Fruit fly (Drosophila melanogaster) whole organism, embryonic: ENCODE data around the gene stol.
A peak's percentile ranks its signal among the peaks of the same experiment; 100 is the strongest.

ENCODE experiments used
- Antp ChIP-seq: fragments of 200-800 bp; sonication (Bioruptor generic); optimal IDR thresholded peaks from 3 replicates; lab custom pipeline; 2016; ENCODE audit warnings: missing biosample characterization, missing genetic modification characterization
- C15 ChIP-seq: fragments of 200-800 bp; sonication (Bioruptor generic); IDR thresholded peaks from 3 replicates; pipeline ENCODE4 v1.3.6; 2022; ENCODE audit warnings: missing biosample characterization, missing genetic modification characterization
- CG11398 ChIP-seq: fragments of 200-800 bp; sonication (Bioruptor generic); optimal IDR thresholded peaks from 2 replicates; lab custom pipeline; 2016; ENCODE audit warnings: missing biosample characterization, missing genetic modification characterization
- CG12236 ChIP-seq: fragments of 200-800 bp; sonication (Bioruptor generic); optimal IDR thresholded peaks from 2 replicates; lab custom pipeline; 2016; ENCODE audit warnings: missing biosample characterization, missing genetic modification characterization
- CG12659 ChIP-seq: fragments of 200-800 bp; sonication (Bioruptor generic); optimal IDR thresholded peaks from 3 replicates; lab custom pipeline; 2017; ENCODE audit warnings: mild to moderate bottlenecking, missing biosample characterization, missing genetic modification reagents, missing genetic modification characterization
- CG13775 ChIP-seq: fragments of 200-800 bp; sonication (Bioruptor generic); optimal IDR thresholded peaks from 3 replicates; lab custom pipeline; 2017; ENCODE audit warnings: missing biosample characterization, mild to moderate bottlenecking, missing genetic modification characterization
- CG1529 ChIP-seq: fragments of 200-800 bp; sonication (Bioruptor generic); optimal IDR thresholded peaks from 3 replicates; lab custom pipeline; 2018; ENCODE audit warnings: missing biosample characterization, missing genetic modification characterization
- CG16813 ChIP-seq: fragments of 200-800 bp; sonication (Bioruptor generic); IDR thresholded peaks from 3 replicates; pipeline ENCODE4 v1.3.6; 2022; ENCODE audit warnings: missing biosample characterization, missing genetic modification characterization; ENCODE audit not compliant: partially characterized antibody
- CG17385 ChIP-seq: fragments of 200-800 bp; sonication (Bioruptor generic); optimal IDR thresholded peaks from 3 replicates; lab custom pipeline; 2018; ENCODE audit warnings: missing biosample characterization, mild to moderate bottlenecking, missing genetic modification characterization
- CG18262 ChIP-seq: fragments of 200-800 bp; optimal IDR thresholded peaks from 3 replicates; lab custom pipeline; 2019; ENCODE audit warnings: missing biosample characterization, mild to moderate bottlenecking, missing genetic modification characterization, moderate library complexity
- CG3065 ChIP-seq: fragments of 200-800 bp; sonication (Bioruptor generic); optimal IDR thresholded peaks from 2 replicates; lab custom pipeline; 2016; ENCODE audit warnings: missing biosample characterization, missing genetic modification characterization
- CG32532 ChIP-seq: fragments of 200-800 bp; sonication (Bioruptor generic); IDR thresholded peaks from 2 replicates; pipeline ENCODE4 v1.3.6; 2022; ENCODE audit warnings: missing biosample characterization, missing genetic modification characterization
- CG32767 ChIP-seq: fragments of 200-800 bp; sonication (Bioruptor generic); IDR thresholded peaks from 2 replicates; pipeline ENCODE4 v1.3.6; 2022; ENCODE audit warnings: missing biosample characterization, missing genetic modification characterization
- CG33557 ChIP-seq: fragments of 200-800 bp; sonication (Bioruptor generic); optimal IDR thresholded peaks from 2 replicates; lab custom pipeline; 2019; ENCODE audit warnings: missing biosample characterization, mild to moderate bottlenecking, missing genetic modification characterization, moderate library complexity
- CG5245 ChIP-seq: fragments of 200-800 bp; sonication (Bioruptor generic); optimal IDR thresholded peaks from 3 replicates; lab custom pipeline; 2016; ENCODE audit warnings: missing biosample characterization, missing genetic modification characterization
- CG6791 ChIP-seq: fragments of 200-800 bp; sonication (Bioruptor generic); IDR thresholded peaks from 3 replicates; pipeline ENCODE4 v1.3.6; 2022; ENCODE audit warnings: missing biosample characterization, missing genetic modification characterization; ENCODE audit not compliant: partially characterized antibody
- Dip2 ChIP-seq: fragments of 200-800 bp; sonication (Bioruptor generic); IDR thresholded peaks from 2 replicates; pipeline ENCODE4 v1.3.6; 2022; ENCODE audit warnings: missing biosample characterization, missing genetic modification characterization
- E2f1 ChIP-seq: fragments of 200-800 bp; sonication (Bioruptor generic); IDR thresholded peaks from 2 replicates; pipeline ENCODE4 v1.3.6; 2022; ENCODE audit warnings: missing biosample characterization, missing genetic modification characterization
- HLH3B ChIP-seq: fragments of 200-800 bp; sonication (Bioruptor generic); IDR thresholded peaks from 2 replicates; pipeline ENCODE4 v1.3.6; 2022; ENCODE audit warnings: missing biosample characterization, missing genetic modification characterization
- Hsf ChIP-seq: fragments of 200-800 bp; sonication (Bioruptor generic); optimal IDR thresholded peaks from 3 replicates; lab custom pipeline; 2016; ENCODE audit warnings: missing biosample characterization, missing genetic modification characterization
- Lim3 ChIP-seq: fragments of 200-800 bp; sonication (Bioruptor generic); IDR thresholded peaks from 2 replicates; pipeline ENCODE4 v1.3.6; 2022; ENCODE audit warnings: missing biosample characterization, missing genetic modification characterization
- Meics ChIP-seq: fragments of 200-800 bp; sonication (Bioruptor generic); optimal IDR thresholded peaks from 2 replicates; lab custom pipeline; 2017; ENCODE audit warnings: missing biosample characterization, mild to moderate bottlenecking, missing genetic modification characterization
- Mes4 ChIP-seq: fragments of 200-800 bp; sonication (Bioruptor generic); optimal IDR thresholded peaks from 2 replicates; lab custom pipeline; 2016; ENCODE audit warnings: missing biosample characterization, missing genetic modification characterization
- Ravus ChIP-seq: fragments of 200-800 bp; sonication (Bioruptor generic); IDR thresholded peaks from 2 replicates; pipeline ENCODE4 v1.3.6; 2022; ENCODE audit warnings: missing biosample characterization, missing genetic modification characterization
- Rx ChIP-seq: fragments of 200-800 bp; sonication (Bioruptor generic); IDR thresholded peaks from 2 replicates; pipeline ENCODE4 v1.3.6; 2022; ENCODE audit warnings: missing biosample characterization, missing genetic modification characterization
- Sin3A ChIP-seq: fragments of >200 bp; optimal IDR thresholded peaks from 2 replicates; lab custom pipeline; 2018
- TFAM ChIP-seq: fragments of 200-800 bp; sonication (Bioruptor generic); optimal IDR thresholded peaks from 2 replicates; lab custom pipeline; 2017; ENCODE audit warnings: missing biosample characterization, missing genetic modification characterization, inconsistent platforms
- Trl ChIP-seq, 3 experiments: fragments of >200 bp in 2 of 3; fragments of 200-800 bp in 1 of 3; sonication (Bioruptor generic) in 1 of 3; optimal IDR thresholded peaks; 2 replicates in 1 of 3; 3 replicates in 2 of 3; lab custom pipeline; 2016 to 2017; ENCODE audit warnings: missing biosample characterization in 1 of 3, missing genetic modification characterization in 1 of 3
- aop ChIP-seq: fragments of 200-800 bp; sonication (Bioruptor generic); IDR thresholded peaks from 2 replicates; pipeline ENCODE4 v1.3.6; 2022; ENCODE audit warnings: missing biosample characterization, missing genetic modification characterization
- bigmax ChIP-seq: fragments of 200-800 bp; sonication (Bioruptor generic); optimal IDR thresholded peaks from 2 replicates; lab custom pipeline; 2018; ENCODE audit warnings: missing biosample characterization, mild to moderate bottlenecking, missing genetic modification characterization
- cas ChIP-seq: fragments of 200-800 bp; sonication (Bioruptor generic); IDR thresholded peaks from 2 replicates; pipeline ENCODE4 v1.3.6; 2022; ENCODE audit warnings: missing biosample characterization, missing genetic modification characterization
- cg ChIP-seq: fragments of 200-800 bp; sonication (Bioruptor generic); optimal IDR thresholded peaks from 3 replicates; lab custom pipeline; 2019; ENCODE audit warnings: missing biosample characterization, mild to moderate bottlenecking, missing genetic modification characterization, moderate library complexity
- crp ChIP-seq, 2 experiments: fragments of 200-800 bp; sonication (Bioruptor generic); optimal IDR thresholded peaks; 2 replicates in 1 of 2; 3 replicates in 1 of 2; lab custom pipeline; 2017; ENCODE audit warnings: missing biosample characterization in 2 of 2, missing genetic modification characterization in 2 of 2, mild to moderate bottlenecking in 1 of 2, moderate library complexity in 1 of 2
- dan ChIP-seq: fragments of 200-800 bp; sonication (Bioruptor generic); IDR thresholded peaks from 2 replicates; pipeline ENCODE4 v1.3.6; 2022; ENCODE audit warnings: missing biosample characterization, missing genetic modification characterization
- esg ChIP-seq: fragments of 200-800 bp; sonication (Bioruptor generic); conservative IDR thresholded peaks from 2 replicates; pipeline ENCODE4 v1.3.6; 2022; ENCODE audit warnings: missing biosample characterization, missing genetic modification characterization
- fru ChIP-seq: fragments of >200 bp; optimal IDR thresholded peaks from 2 replicates; lab custom pipeline; 2017
- ftz-f1 ChIP-seq: fragments of 200-800 bp; sonication (Bioruptor generic); optimal IDR thresholded peaks from 2 replicates; lab custom pipeline; 2016; ENCODE audit warnings: missing biosample characterization, missing genetic modification characterization
- gcm2 ChIP-seq: fragments of 200-800 bp; sonication (Bioruptor generic); optimal IDR thresholded peaks from 2 replicates; lab custom pipeline; 2016; ENCODE audit warnings: missing biosample characterization, missing genetic modification characterization
- grn ChIP-seq: fragments of 200-800 bp; sonication (Bioruptor generic); optimal IDR thresholded peaks from 3 replicates; lab custom pipeline; 2017; ENCODE audit warnings: missing biosample characterization, missing genetic modification characterization
- insv ChIP-seq, 2 experiments: fragments of 200-800 bp; sonication (Bioruptor generic); optimal IDR thresholded peaks; 3 replicates each; lab custom pipeline; 2016 to 2018; ENCODE audit warnings: missing biosample characterization in 2 of 2, missing genetic modification characterization in 2 of 2
- inv ChIP-seq: fragments of 200-800 bp; sonication (Bioruptor generic); IDR thresholded peaks from 2 replicates; pipeline ENCODE4 v1.3.6; 2022; ENCODE audit warnings: missing biosample characterization, missing genetic modification characterization; ENCODE audit not compliant: partially characterized antibody
- nerfin-2 ChIP-seq: fragments of 200-800 bp; sonication (Bioruptor generic); IDR thresholded peaks from 2 replicates; pipeline ENCODE4 v1.3.6; 2022; ENCODE audit warnings: missing biosample characterization, missing genetic modification characterization; ENCODE audit not compliant: partially characterized antibody
- pfk ChIP-seq: fragments of 200-800 bp; sonication (Bioruptor generic); optimal IDR thresholded peaks from 2 replicates; lab custom pipeline; 2018; ENCODE audit warnings: missing biosample characterization, mild to moderate bottlenecking, missing genetic modification characterization, moderate library complexity
- run ChIP-seq: fragments of 200-800 bp; sonication (Bioruptor generic); optimal IDR thresholded peaks from 3 replicates; lab custom pipeline; 2018; ENCODE audit warnings: missing biosample characterization, mild to moderate bottlenecking, missing genetic modification characterization
- sima ChIP-seq: fragments of 200-800 bp; sonication (Bioruptor generic); optimal IDR thresholded peaks from 2 replicates; lab custom pipeline; 2016; ENCODE audit warnings: missing biosample characterization, missing genetic modification characterization
- sna ChIP-seq: fragments of 200-800 bp; sonication (Bioruptor generic); IDR thresholded peaks from 2 replicates; pipeline ENCODE4 v1.3.6; 2022; ENCODE audit warnings: missing biosample characterization, missing genetic modification characterization; ENCODE audit not compliant: partially characterized antibody
- trem ChIP-seq: fragments of 200-800 bp; optimal IDR thresholded peaks from 3 replicates; lab custom pipeline; 2019; ENCODE audit warnings: missing biosample characterization, mild to moderate bottlenecking, missing genetic modification characterization, moderate library complexity

The stol gene

DNA sequence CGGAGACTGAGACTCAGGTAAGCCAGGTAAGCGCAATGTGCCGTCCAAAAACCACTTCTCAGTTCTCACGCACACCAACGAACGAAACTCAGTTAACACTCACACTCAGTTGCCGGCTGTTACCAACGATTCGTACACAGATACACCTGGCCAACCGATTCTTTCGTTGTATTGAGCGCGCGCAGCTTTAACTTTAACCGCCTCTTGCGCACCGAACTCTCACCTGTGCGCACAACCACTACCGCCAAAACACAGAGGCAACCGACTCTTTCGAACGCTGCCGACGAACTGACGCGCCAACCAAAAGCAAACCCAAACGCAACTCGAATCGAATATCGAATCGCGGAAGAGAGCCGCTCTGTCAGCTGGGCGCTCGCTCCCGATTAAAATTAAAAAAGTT, 44.4 kb upstream of the stol start, which contains the start of gene Gli (continued):
- TF ChIP-seq Rx (GFP tag; lab: Robert Waterston, UW), result 0 out of 2 replicates have a peak, but pooled peaks have one; percentile 14
- peak; percentile 38; the same call in 1 of the 3 replicates for TF ChIP-seq CG16813
- peak; percentile 30; the same call in 1 of the 2 replicates for TF ChIP-seq E2f1 (GFP tag; lab: Robert Waterston, UW)
- TF ChIP-seq Trl (optimal IDR thresholded peaks at IDR 0.05; lab: Kevin White, UChicago), result peak; percentile 70 to 84
- TF ChIP-seq Trl (GFP tag; optimal IDR thresholded peaks at IDR 0.05; lab: Kevin White, UChicago), result peak; percentile 40
- TF ChIP-seq Ravus (GFP tag; lab: Robert Waterston, UW), result no peak

DNA sequence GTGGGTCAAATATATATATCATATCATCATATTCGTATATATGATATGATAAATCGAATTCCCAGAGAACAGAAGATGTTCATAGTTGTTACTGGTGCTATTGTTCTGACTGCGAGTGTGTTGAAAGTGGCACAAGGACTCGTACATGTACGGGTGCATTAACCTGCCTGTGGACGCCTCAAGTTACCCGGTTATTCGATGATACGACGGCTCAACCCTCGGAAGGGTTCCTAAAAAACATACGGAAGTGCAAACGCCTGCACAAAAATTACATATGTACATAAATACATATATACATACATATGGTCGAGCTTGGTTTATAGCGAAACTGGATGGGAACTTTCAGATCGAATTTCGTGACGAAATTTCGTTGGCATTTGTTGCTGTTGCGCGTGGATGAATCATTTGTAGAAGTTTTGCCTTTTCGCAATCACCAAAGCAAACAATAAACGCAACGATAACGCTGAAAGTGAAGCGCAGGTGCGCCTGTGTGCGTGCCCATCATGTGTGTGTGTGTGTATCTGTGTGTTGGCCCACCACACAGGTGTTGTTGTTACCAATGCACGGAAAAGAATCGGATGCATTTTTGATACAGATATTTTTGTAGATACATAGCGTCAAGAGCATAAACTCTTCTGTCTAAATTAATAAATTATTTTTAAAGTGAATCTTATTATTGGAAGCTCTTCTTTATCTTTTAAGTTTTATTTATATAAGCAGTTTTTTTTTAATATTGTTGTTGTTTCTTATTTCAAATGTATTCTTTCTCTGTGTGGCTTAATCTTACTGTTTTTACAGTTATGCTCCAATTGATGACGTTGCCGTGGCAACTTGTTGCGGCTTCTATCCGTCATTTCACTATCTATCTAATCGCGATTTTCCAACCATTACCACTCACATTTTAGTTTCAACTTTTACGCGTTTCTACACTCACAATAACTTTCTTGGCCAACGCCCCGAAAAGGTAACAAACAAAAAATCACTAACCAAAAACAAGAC, 43.6 kb upstream of the stol start:
- TF ChIP-seq CG32767 (GFP tag; lab: Robert Waterston, UW) (peak; percentile 86), grn (GFP tag; lab: Kevin White, UChicago) (peak; percentile 1), cg (GFP tag; lab: Kevin White, UChicago) (peak; percentile 59), gcm2 (GFP tag; lab: Kevin White, UChicago) (no peak), CG3065 (GFP tag; lab: Kevin White, UChicago) (peak; percentile 19), run (tag; lab: Kevin White, UChicago) (no peak), Antp (no peak), CG12236 (GFP tag; lab: Kevin White, UChicago) (peak; percentile 9), Mes4 (GFP tag; lab: Kevin White, UChicago) (peak; percentile 19), Sin3A (lab: Kevin White, UChicago) (no peak), CG18262 (peak; percentile 87), insv (GFP tag; optimal IDR thresholded peaks at IDR 0.05; lab: Kevin White, UChicago) (no peak), CG5245 (peak; percentile 58), inv (GFP tag; lab: Robert Waterston, UW) (no peak), HLH3B (GFP tag; lab: Robert Waterston, UW) (peak; percentile 82), crp (GFP tag; optimal IDR thresholded peaks at IDR 0.05; lab: Kevin White, UChicago) (peak in 1 of 2 experiments; percentile 3), fru (no peak), cas (GFP tag; lab: Robert Waterston, UW) (no peak), CG33557 (GFP tag; lab: Kevin White, UChicago) (peak; percentile 73), CG12659 (GFP tag; lab: Kevin White, UChicago) (peak; percentile 65), sna (GFP tag; lab: Robert Waterston, UW) (no peak), Hsf (peak; percentile 56), CG13775 (peak; percentile 53), sima (GFP tag; lab: Kevin White, UChicago) (no peak), Lim3 (GFP tag; lab: Robert Waterston, UW) (0 out of 2 replicates have a peak, but pooled peaks have one; percentile 42), nerfin-2 (GFP tag; lab: Robert Waterston, UW) (no peak), Meics (GFP tag; lab: Kevin White, UChicago) (peak; percentile 62), CG11398 (GFP tag; lab: Kevin White, UChicago) (no peak), ftz-f1 (GFP tag; lab: Kevin White, UChicago) (no peak), aop (0 out of 2 replicates have a peak, but pooled peaks have one; percentile 4), CG1529 (GFP tag; lab: Kevin White, UChicago) (peak; percentile 75), esg (GFP tag; lab: Robert Waterston, UW) (peak; percentile 80), C15 (GFP tag; lab: Robert Waterston, UW) (peak; percentile 67; the same call in 2 of the 3 replicates), Dip2 (GFP tag; lab: Robert Waterston, UW) (no peak), trem (tag; lab: Kevin White, UChicago) (peak; percentile 76), bigmax (GFP tag; lab: Kevin White, UChicago) (no peak), dan (no peak), pfk (no peak), CG32532 (GFP tag; lab: Robert Waterston, UW) (peak; percentile 59; the same call in 1 of the 2 replicates), CG6791 (no peak), TFAM (GFP tag; lab: Kevin White, UChicago) (no peak), CG17385 (GFP tag; lab: Kevin White, UChicago) (peak; percentile 72)
